Fruit fly (Drosophila melanogaster) whole organism, prepupa: ENCODE results near the gene Wsck.

Experiments
- CG10631 ChIP-seq: fragments of 200-800 bp; sonication (Bioruptor generic); optimal IDR thresholded peaks from 2 replicates; lab custom pipeline; 2016; ENCODE audit warnings: missing biosample characterization, missing genetic modification characterization
- CG11902 ChIP-seq: fragments of 200-800 bp; sonication (Bioruptor generic); optimal IDR thresholded peaks from 3 replicates; lab custom pipeline; 2016; ENCODE audit warnings: missing biosample characterization, missing genetic modification characterization
- CG6854 ChIP-seq: fragments of 200-800 bp; sonication (Bioruptor generic); optimal IDR thresholded peaks from 2 replicates; lab custom pipeline; 2017; ENCODE audit warnings: missing biosample characterization, mild to moderate bottlenecking, missing genetic modification characterization
- Hr38 ChIP-seq: sonication (Bioruptor generic); optimal IDR thresholded peaks from 2 replicates; lab custom pipeline; 2016; ENCODE audit warnings: missing biosample characterization, missing genetic modification characterization
- Hr4 ChIP-seq: fragments of 200-800 bp; sonication (Bioruptor generic); optimal IDR thresholded peaks from 3 replicates; lab custom pipeline; 2016; ENCODE audit warnings: missing biosample characterization, missing genetic modification characterization
- eg ChIP-seq: fragments of 200-800 bp; sonication (Bioruptor generic); IDR thresholded peaks from 3 replicates; pipeline ENCODE4 v1.3.6; 2022; ENCODE audit warnings: missing biosample characterization, missing genetic modification characterization
- fkh ChIP-seq: fragments of 200-800 bp; sonication (Bioruptor generic); optimal IDR thresholded peaks from 3 replicates; lab custom pipeline; 2017; ENCODE audit warnings: missing biosample characterization, mild to moderate bottlenecking, missing genetic modification characterization, moderate library complexity

dm6 chr3R:24580963-24581277 is 49.0 kb downstream of the Wsck start:
- TF ChIP-seq fkh (GFP tag; lab: Kevin White, UChicago) (no peak), CG11902 (GFP tag; lab: Kevin White, UChicago) (no peak), Hr4 (GFP tag; lab: Kevin White, UChicago) (no peak), Hr38 (GFP tag; lab: Kevin White, UChicago) (no peak), eg (GFP tag; lab: Robert Waterston, UW) (no peak), CG10631 (GFP tag; lab: Kevin White, UChicago) (no peak), CG6854 (GFP tag; lab: Kevin White, UChicago) (no peak)
